Worm (Caenorhabditis elegans) whole organism, L4 larva: Measurements from ENCODE around the gene rpb-11.

ENCODE experiments used
- D1046.2 ChIP-seq: fragments of 200-800 bp; sonication (Bioruptor generic); IDR thresholded peaks from 2 replicates; pipeline ENCODE4 v1.3.6; 2022; ENCODE audit warnings: missing genetic modification characterization, missing compliant biosample characterization
- F26F4.8 ChIP-seq: fragments of 200-800 bp; sonication (Bioruptor generic); conservative IDR thresholded peaks from 2 replicates; pipeline ENCODE4 v1.3.6; 2022; ENCODE audit warnings: missing genetic modification characterization, missing compliant biosample characterization
- F44E2.7 ChIP-seq: fragments of 200-800 bp; sonication (Bioruptor generic); IDR thresholded peaks from 2 replicates; pipeline ENCODE4 v2.1.2; 2022; ENCODE audit warnings: missing genetic modification characterization, missing compliant biosample characterization
- R02D3.7 ChIP-seq: fragments of 150-350 bp; sonication (generic microtip); optimal IDR thresholded peaks from 3 replicates; lab custom pipeline; 2014; ENCODE audit warnings: missing biosample characterization, missing genetic modification characterization
- T20F7.1 ChIP-seq: fragments of 200-800 bp; sonication (Bioruptor generic); optimal IDR thresholded peaks from 2 replicates; lab custom pipeline; 2018; ENCODE audit warnings: mild to moderate bottlenecking, missing genetic modification characterization, missing compliant biosample characterization
- Y105C5A.15 ChIP-seq: fragments of 200-800 bp; sonication (Bioruptor generic); IDR thresholded peaks from 2 replicates; pipeline ENCODE4 v1.3.6; 2022; ENCODE audit warnings: missing genetic modification characterization, missing compliant biosample characterization
- ZK337.2 ChIP-seq: fragments of 200-800 bp; sonication (Bioruptor generic); IDR thresholded peaks from 2 replicates; pipeline ENCODE4 v1.3.6; 2022; ENCODE audit warnings: missing genetic modification reagents, missing genetic modification characterization, missing compliant biosample characterization
- ZK546.5 ChIP-seq, 2 experiments: sonication (generic microtip); optimal IDR thresholded peaks; 2 replicates each; lab custom pipeline; 2017; ENCODE audit warnings: missing biosample characterization in 2 of 2, missing genetic modification characterization in 2 of 2
- aha-1 ChIP-seq: fragments of 150-350 bp; peaks from one replicate; lab custom pipeline; 2014; ENCODE audit warnings: missing biosample characterization, missing genetic modification characterization
- arid-1 ChIP-seq: fragments of 200-800 bp; sonication (Bioruptor generic); conservative IDR thresholded peaks from 2 replicates; pipeline ENCODE4 v1.3.6; 2022; ENCODE audit warnings: missing genetic modification reagents, missing genetic modification characterization, missing compliant biosample characterization
- attf-4 ChIP-seq: sonication (generic microtip); optimal IDR thresholded peaks from 3 replicates; lab custom pipeline; 2017; ENCODE audit warnings: missing biosample characterization, missing genetic modification characterization
- ceh-20 ChIP-seq: fragments of 200-800 bp; sonication (Bioruptor generic); IDR thresholded peaks from 2 replicates; pipeline ENCODE4 v1.3.6; 2022; ENCODE audit warnings: missing genetic modification reagents, missing genetic modification characterization, missing compliant biosample characterization
- ceh-32 ChIP-seq: sonication (generic microtip); optimal IDR thresholded peaks from 2 replicates; lab custom pipeline; 2016; ENCODE audit warnings: mild to moderate bottlenecking, missing genetic modification characterization, missing compliant biosample characterization; ENCODE audit not compliant: poor library complexity
- ceh-44 ChIP-seq: fragments of 200-800 bp; sonication (Bioruptor generic); IDR thresholded peaks from 2 replicates; pipeline ENCODE4 v1.3.6; 2022; ENCODE audit warnings: missing genetic modification reagents, missing genetic modification characterization, missing compliant biosample characterization
- ceh-82 ChIP-seq: sonication (generic microtip); optimal IDR thresholded peaks from 2 replicates; lab custom pipeline; 2017; ENCODE audit warnings: missing biosample characterization, missing genetic modification characterization
- ctbp-1 ChIP-seq: fragments of 200-800 bp; sonication (Bioruptor generic); IDR thresholded peaks from 2 replicates; pipeline ENCODE4 v1.3.6; 2022; ENCODE audit warnings: missing genetic modification reagents, missing genetic modification characterization, missing compliant biosample characterization
- daf-12 ChIP-seq: fragments of 150-350 bp; optimal IDR thresholded peaks from 2 replicates; lab custom pipeline; 2014; ENCODE audit warnings: missing biosample characterization, missing genetic modification reagents, missing genetic modification characterization
- daf-16 ChIP-seq, 3 experiments: sonication (generic microtip); optimal IDR thresholded peaks; 2 replicates each; lab custom pipeline; 2016 to 2017; ENCODE audit warnings: missing genetic modification characterization in 3 of 3, missing genetic modification reagents in 3 of 3, mild to moderate bottlenecking in 2 of 3, missing compliant biosample characterization in 2 of 3, missing biosample characterization in 1 of 3, moderate library complexity in 1 of 3
- daf-8 ChIP-seq: fragments of 200-800 bp; sonication (Bioruptor generic); IDR thresholded peaks from 2 replicates; pipeline ENCODE4 v1.3.6; 2022; ENCODE audit warnings: missing genetic modification characterization, missing compliant biosample characterization
- dmd-6 ChIP-seq: fragments of 200-800 bp; sonication (Bioruptor generic); IDR thresholded peaks from 2 replicates; pipeline ENCODE4 v1.3.6; 2022; ENCODE audit warnings: missing genetic modification reagents, missing genetic modification characterization, missing compliant biosample characterization
- duxl-1 ChIP-seq: sonication (generic microtip); optimal IDR thresholded peaks from 2 replicates; lab custom pipeline; 2016; ENCODE audit warnings: mild to moderate bottlenecking, missing genetic modification characterization, moderate library complexity, missing compliant biosample characterization; ENCODE audit not compliant: poor library complexity
- egl-27 ChIP-seq: sonication (generic microtip); optimal IDR thresholded peaks from 3 replicates; lab custom pipeline; 2017; ENCODE audit warnings: missing biosample characterization, missing genetic modification reagents, missing genetic modification characterization
- egl-43 ChIP-seq: fragments of 200-800 bp; sonication (Bioruptor generic); IDR thresholded peaks from 2 replicates; pipeline ENCODE4 v1.3.6; 2022; ENCODE audit warnings: missing genetic modification reagents, missing genetic modification characterization, missing compliant biosample characterization
- fos-1 ChIP-seq: fragments of 150-350 bp; optimal IDR thresholded peaks from 2 replicates; lab custom pipeline; 2014; ENCODE audit warnings: missing biosample characterization, missing genetic modification characterization
- hmg-1.1 ChIP-seq: fragments of 200-800 bp; sonication (Bioruptor generic); IDR thresholded peaks from 2 replicates; pipeline ENCODE4 v1.3.6; 2022; ENCODE audit warnings: missing genetic modification reagents, missing genetic modification characterization, missing compliant biosample characterization
- jun-1 ChIP-seq: fragments of 150-350 bp; optimal IDR thresholded peaks from 2 replicates; lab custom pipeline; 2014; ENCODE audit warnings: missing biosample characterization, missing genetic modification reagents, missing genetic modification characterization
- lin-15B ChIP-seq: fragments of 150-350 bp; sonication (generic microtip); optimal IDR thresholded peaks from 3 replicates; lab custom pipeline; 2014; ENCODE audit warnings: missing biosample characterization, missing genetic modification characterization
- lsy-2 ChIP-seq, 2 experiments: fragments of 150-350 bp in 1 of 2; sonication (generic microtip) in 1 of 2; optimal IDR thresholded peaks; 2 replicates each; lab custom pipeline; 2014 to 2017; ENCODE audit warnings: missing biosample characterization in 2 of 2, missing genetic modification characterization in 2 of 2
- mes-2 ChIP-seq: sonication (generic microtip); optimal IDR thresholded peaks from 2 replicates; lab custom pipeline; 2016; ENCODE audit warnings: missing genotype, mild to moderate bottlenecking, missing genetic modification characterization, missing compliant biosample characterization; ENCODE audit not compliant: poor library complexity, severe bottlenecking
- mxl-2 ChIP-seq: fragments of 200-800 bp; sonication (Bioruptor generic); conservative IDR thresholded peaks from 2 replicates; pipeline ENCODE4 v1.3.6; 2022; ENCODE audit warnings: missing genetic modification reagents, missing genetic modification characterization, missing compliant biosample characterization
- mxl-3 ChIP-seq: fragments of 200-800 bp; sonication (Bioruptor generic); optimal IDR thresholded peaks from 2 replicates; lab custom pipeline; 2018; ENCODE audit warnings: mild to moderate bottlenecking, missing genetic modification characterization, missing compliant biosample characterization
- nhr-10 ChIP-seq: fragments of 150-350 bp; optimal IDR thresholded peaks from 2 replicates; lab custom pipeline; 2014; ENCODE audit warnings: missing biosample characterization, missing genetic modification characterization
- nhr-111 ChIP-seq: fragments of 200-800 bp; sonication (Bioruptor generic); optimal IDR thresholded peaks from 2 replicates; lab custom pipeline; 2018; ENCODE audit warnings: mild to moderate bottlenecking, missing genetic modification characterization, missing compliant biosample characterization
- nhr-237 ChIP-seq: sonication (generic microtip); optimal IDR thresholded peaks from 2 replicates; lab custom pipeline; 2017; ENCODE audit warnings: missing biosample characterization, missing genetic modification characterization
- nhr-25 ChIP-seq: sonication (generic microtip); optimal IDR thresholded peaks from 2 replicates; lab custom pipeline; 2017; ENCODE audit warnings: missing genetic modification characterization, mild to moderate bottlenecking, missing compliant biosample characterization, antibody characterized with exemption, moderate library complexity, borderline replicate concordance; ENCODE audit not compliant: insufficient read depth
- nhr-28 ChIP-seq: fragments of 150-350 bp; optimal IDR thresholded peaks from 2 replicates; lab custom pipeline; 2014; ENCODE audit warnings: missing biosample characterization, missing genetic modification characterization
- nhr-41 ChIP-seq: fragments of 200-800 bp; sonication (Bioruptor generic); IDR thresholded peaks from 2 replicates; pipeline ENCODE4 v1.3.6; 2022; ENCODE audit warnings: missing genetic modification reagents, missing genetic modification characterization, missing compliant biosample characterization
- nhr-76 ChIP-seq: fragments of 150-350 bp; optimal IDR thresholded peaks from 2 replicates; lab custom pipeline; 2014; ENCODE audit warnings: missing biosample characterization, missing genetic modification characterization
- nhr-77 ChIP-seq: fragments of 150-350 bp; optimal IDR thresholded peaks from 2 replicates; lab custom pipeline; 2014; ENCODE audit warnings: missing biosample characterization, missing genetic modification characterization
- php-3 ChIP-seq: fragments of 200-800 bp; sonication (Bioruptor generic); IDR thresholded peaks from 2 replicates; pipeline ENCODE4 v1.3.6; 2022; ENCODE audit warnings: missing genetic modification reagents, missing genetic modification characterization, missing compliant biosample characterization
- saeg-2 ChIP-seq: fragments of 200-800 bp; sonication (Bioruptor generic); IDR thresholded peaks from 2 replicates; pipeline ENCODE4 v1.3.6; 2022; ENCODE audit warnings: missing genetic modification reagents, missing genetic modification characterization, missing compliant biosample characterization
- sdz-12 ChIP-seq: fragments of 200-800 bp; sonication (Bioruptor generic); optimal IDR thresholded peaks from 2 replicates; lab custom pipeline; 2018; ENCODE audit warnings: mild to moderate bottlenecking, missing genetic modification characterization, missing compliant biosample characterization
- skn-1 ChIP-seq: fragments of 150-350 bp; optimal IDR thresholded peaks from 2 replicates; lab custom pipeline; 2014; ENCODE audit warnings: missing biosample characterization, missing genetic modification characterization
- spr-3 ChIP-seq: fragments of 200-800 bp; sonication (Bioruptor generic); optimal IDR thresholded peaks from 2 replicates; lab custom pipeline; 2018; ENCODE audit warnings: mild to moderate bottlenecking, missing genetic modification characterization, missing compliant biosample characterization
- tra-1 ChIP-seq: fragments of 200-800 bp; sonication (Bioruptor generic); IDR thresholded peaks from 2 replicates; pipeline ENCODE4 v1.3.6; 2022; ENCODE audit warnings: missing genetic modification reagents, missing genetic modification characterization, missing compliant biosample characterization
- zag-1 ChIP-seq: fragments of 150-350 bp; optimal IDR thresholded peaks from 2 replicates; lab custom pipeline; 2014; ENCODE audit warnings: missing biosample characterization, missing genetic modification characterization
- zfp-2 ChIP-seq: sonication (generic microtip); optimal IDR thresholded peaks from 2 replicates; lab custom pipeline; 2016; ENCODE audit warnings: mild to moderate bottlenecking, missing genetic modification characterization, missing compliant biosample characterization
- zip-11 ChIP-seq: fragments of 200-800 bp; sonication (Bioruptor generic); IDR thresholded peaks from 2 replicates; pipeline ENCODE4 v1.3.6; 2022; ENCODE audit warnings: missing genetic modification characterization, missing compliant biosample characterization
- zip-2 ChIP-seq: fragments of 150-350 bp; optimal IDR thresholded peaks from 2 replicates; lab custom pipeline; 2014; ENCODE audit warnings: missing biosample characterization, missing genetic modification characterization
- ztf-11 ChIP-seq: fragments of 150-350 bp; optimal IDR thresholded peaks from 2 replicates; lab custom pipeline; 2014; ENCODE audit warnings: missing biosample characterization, missing genetic modification characterization

Gene rpb-11

DNA sequence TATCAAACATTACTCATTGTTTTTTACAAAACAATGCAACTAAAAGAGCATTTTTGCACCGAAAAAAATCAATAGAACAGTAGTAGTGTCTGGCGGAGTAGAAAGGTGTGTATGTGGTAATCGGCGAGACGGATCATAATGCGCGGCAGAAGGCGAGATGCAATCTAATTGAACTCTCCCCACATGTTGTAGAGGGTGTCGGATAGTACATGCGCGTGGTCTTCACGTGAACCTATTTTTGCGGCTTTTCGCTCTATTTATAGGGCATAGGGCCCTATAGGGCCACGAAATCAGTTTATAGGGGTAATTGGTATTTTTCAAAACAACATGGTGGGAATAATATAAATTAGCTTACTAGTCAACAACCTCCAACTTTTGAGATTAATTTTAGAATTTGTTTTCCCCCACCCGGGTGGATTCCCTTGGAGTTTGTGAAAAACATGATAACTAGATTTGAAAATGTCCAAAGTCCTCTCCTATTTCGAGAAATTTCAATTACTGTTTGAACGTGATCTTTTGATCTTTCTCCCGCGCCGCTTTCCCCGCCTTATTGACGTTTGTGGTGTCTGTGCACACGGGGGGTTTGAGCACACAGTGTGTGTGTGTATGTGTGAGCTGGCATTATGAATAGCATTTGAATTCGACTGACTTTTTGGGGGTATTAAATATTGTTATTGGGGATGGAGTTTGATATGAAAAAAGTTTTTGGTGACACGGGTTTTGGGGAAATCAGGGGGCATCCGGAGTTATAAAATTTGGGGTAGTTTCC is 16.9 kb upstream of the rpb-11 start (continued):
- TF ChIP-seq D1046.2 (GFP tag; lab: Robert Waterston, UW) (no peak), nhr-10 (tag; lab: Kevin White, UChicago) (no peak), zag-1 (tag; lab: Kevin White, UChicago) (no peak), daf-12 (tag; lab: Kevin White, UChicago) (no peak), lsy-2 (tag; optimal IDR thresholded peaks at IDR 0.05; lab: Kevin White, UChicago) (peak in 1 of 2 experiments; percentile 12), zfp-2 (tag; lab: Kevin White, UChicago) (no peak), lin-15B (tag; lab: Kevin White, UChicago) (no peak), zip-11 (GFP tag; lab: Robert Waterston, UW) (no peak), arid-1 (GFP tag; lab: Robert Waterston, UW) (0 out of 2 replicates have a peak, but pooled peaks have one; percentile 6), jun-1 (tag; lab: Kevin White, UChicago) (no peak), daf-8 (GFP tag; lab: Robert Waterston, UW) (no peak), nhr-28 (tag; lab: Kevin White, UChicago) (peak; percentile 42), mes-2 (peak; percentile 34), php-3 (no peak), ceh-44 (GFP tag; lab: Robert Waterston, UW) (no peak), hmg-1.1 (GFP tag; lab: Robert Waterston, UW) (no peak), daf-16 (GFP tag; optimal IDR thresholded peaks at IDR 0.05; lab: Kevin White, UChicago) (no peak), daf-16 (tag; optimal IDR thresholded peaks at IDR 0.05; lab: Kevin White, UChicago) (peak; percentile 89), dmd-6 (GFP tag; lab: Robert Waterston, UW) (peak; percentile 67), ceh-82 (tag; lab: Kevin White, UChicago) (no peak), mxl-2 (GFP tag; lab: Robert Waterston, UW) (peak; percentile 54; the same call in 1 of the 2 replicates), Y105C5A.15 (GFP tag; lab: Robert Waterston, UW) (no peak), duxl-1 (tag; lab: Kevin White, UChicago) (no peak), ztf-11 (tag; lab: Kevin White, UChicago) (no peak), spr-3 (GFP tag; lab: Kevin White, UChicago) (no peak), nhr-76 (tag; lab: Kevin White, UChicago) (no peak), zip-2 (tag; lab: Kevin White, UChicago) (no peak), saeg-2 (GFP tag; lab: Robert Waterston, UW) (no peak), nhr-77 (tag; lab: Kevin White, UChicago) (no peak), egl-43 (GFP tag; lab: Robert Waterston, UW) (no peak), aha-1 (tag; lab: Kevin White, UChicago) (peak; percentile 79), F44E2.7 (GFP tag; lab: Robert Waterston, UW) (no peak), ceh-20 (GFP tag; lab: Robert Waterston, UW) (no peak), ctbp-1 (GFP tag; lab: Robert Waterston, UW) (no peak), attf-4 (no peak), skn-1 (tag; lab: Kevin White, UChicago) (no peak), tra-1 (no peak), nhr-237 (no peak), fos-1 (tag; lab: Kevin White, UChicago) (no peak), nhr-25 (tag; lab: Kevin White, UChicago) (no peak), F26F4.8 (GFP tag; lab: Robert Waterston, UW) (no peak), ceh-32 (tag; lab: Kevin White, UChicago) (no peak), nhr-41 (GFP tag; lab: Robert Waterston, UW) (no peak), sdz-12 (no peak), egl-27 (tag; lab: Kevin White, UChicago) (no peak), ZK337.2 (GFP tag; lab: Robert Waterston, UW) (no peak), ZK546.5 (tag; optimal IDR thresholded peaks at IDR 0.05; lab: Kevin White, UChicago) (no peak), T20F7.1 (GFP tag; lab: Kevin White, UChicago) (no peak), nhr-111 (GFP tag; lab: Kevin White, UChicago) (no peak), R02D3.7 (tag; lab: Kevin White, UChicago) (no peak), mxl-3 (peak; percentile 61)
